Fruit fly (Drosophila melanogaster) whole organism, embryonic: ENCODE results near the gene AlaRS.

Experiments
- Ada2b ChIP-seq: fragments of 200-800 bp; sonication (Bioruptor generic); IDR thresholded peaks from 2 replicates; pipeline ENCODE4 v1.3.6; 2022; ENCODE audit warnings: missing biosample characterization, missing genetic modification characterization
- Adf1 ChIP-seq: fragments of 200-800 bp; sonication (Bioruptor generic); IDR thresholded peaks from 2 replicates; pipeline ENCODE4 v1.3.6; 2022; ENCODE audit warnings: missing biosample characterization, missing genetic modification characterization
- Antp ChIP-seq: fragments of 200-800 bp; sonication (Bioruptor generic); optimal IDR thresholded peaks from 3 replicates; lab custom pipeline; 2016; ENCODE audit warnings: missing biosample characterization, missing genetic modification characterization
- Atf3 ChIP-seq: fragments of 200-800 bp; sonication (Bioruptor generic); optimal IDR thresholded peaks from 3 replicates; lab custom pipeline; 2016; ENCODE audit warnings: missing biosample characterization, missing genetic modification characterization
- B-H2 ChIP-seq: fragments of 200-800 bp; sonication (Bioruptor generic); optimal IDR thresholded peaks from 2 replicates; lab custom pipeline; 2018; ENCODE audit warnings: missing biosample characterization, mild to moderate bottlenecking, missing genetic modification characterization
- BtbVII ChIP-seq: fragments of 200-800 bp; sonication (Bioruptor generic); optimal IDR thresholded peaks from 3 replicates; lab custom pipeline; 2017; ENCODE audit warnings: missing biosample characterization, mild to moderate bottlenecking, missing genetic modification characterization
- CG10431 ChIP-seq: fragments of 200-800 bp; sonication (Bioruptor generic); optimal IDR thresholded peaks from 3 replicates; lab custom pipeline; 2018; ENCODE audit warnings: missing biosample characterization, mild to moderate bottlenecking, missing genetic modification characterization
- CG12744 ChIP-seq: fragments of 200-800 bp; sonication (Bioruptor generic); optimal IDR thresholded peaks from 2 replicates; lab custom pipeline; 2016; ENCODE audit warnings: missing biosample characterization, missing genetic modification characterization
- CG13123 ChIP-seq: fragments of 200-800 bp; sonication (Bioruptor generic); optimal IDR thresholded peaks from 2 replicates; lab custom pipeline; 2016; ENCODE audit warnings: missing biosample characterization, missing genetic modification characterization
- CG13296 ChIP-seq: fragments of 200-800 bp; sonication (Bioruptor generic); optimal IDR thresholded peaks from 3 replicates; lab custom pipeline; 2018; ENCODE audit warnings: missing biosample characterization, mild to moderate bottlenecking, missing genetic modification characterization
- CG16813 ChIP-seq: fragments of 200-800 bp; sonication (Bioruptor generic); IDR thresholded peaks from 3 replicates; pipeline ENCODE4 v1.3.6; 2022; ENCODE audit warnings: missing biosample characterization, missing genetic modification characterization; ENCODE audit not compliant: partially characterized antibody
- CG18476 ChIP-seq: fragments of 200-800 bp; sonication (Bioruptor generic); optimal IDR thresholded peaks from 2 replicates; lab custom pipeline; 2016; ENCODE audit warnings: missing biosample characterization, mild to moderate bottlenecking, missing genetic modification characterization
- CG2116 ChIP-seq: fragments of 200-800 bp; sonication (Bioruptor generic); optimal IDR thresholded peaks from 3 replicates; lab custom pipeline; 2018; ENCODE audit warnings: missing biosample characterization, mild to moderate bottlenecking, missing genetic modification characterization
- CG2120 ChIP-seq: fragments of 200-800 bp; sonication (Bioruptor generic); optimal IDR thresholded peaks from 3 replicates; lab custom pipeline; 2016; ENCODE audit warnings: missing biosample characterization, missing genetic modification characterization
- CG2129 ChIP-seq: fragments of 200-800 bp; sonication (Bioruptor generic); IDR thresholded peaks from 2 replicates; pipeline ENCODE4 v1.3.6; 2022; ENCODE audit warnings: missing biosample characterization, missing genetic modification characterization; ENCODE audit not compliant: partially characterized antibody
- CG3065 ChIP-seq: fragments of 200-800 bp; sonication (Bioruptor generic); optimal IDR thresholded peaks from 2 replicates; lab custom pipeline; 2016; ENCODE audit warnings: missing biosample characterization, missing genetic modification characterization
- CG3281 ChIP-seq: fragments of 200-800 bp; sonication (Bioruptor generic); optimal IDR thresholded peaks from 3 replicates; lab custom pipeline; 2017; ENCODE audit warnings: missing biosample characterization, mild to moderate bottlenecking, missing genetic modification characterization
- CG33213 ChIP-seq: fragments of 200-800 bp; sonication (Bioruptor generic); optimal IDR thresholded peaks from 3 replicates; lab custom pipeline; 2016; ENCODE audit warnings: missing biosample characterization, missing genetic modification characterization
- CG4282 ChIP-seq: fragments of 200-800 bp; sonication (Bioruptor generic); optimal IDR thresholded peaks from 2 replicates; lab custom pipeline; 2016; ENCODE audit warnings: missing biosample characterization, missing genetic modification characterization
- CG4820 ChIP-seq: fragments of 200-800 bp; sonication (Bioruptor generic); optimal IDR thresholded peaks from 3 replicates; lab custom pipeline; 2016; ENCODE audit warnings: missing biosample characterization, missing genetic modification characterization
- CG5180 ChIP-seq: fragments of 200-800 bp; sonication (Bioruptor generic); optimal IDR thresholded peaks from 3 replicates; lab custom pipeline; 2017; ENCODE audit warnings: missing biosample characterization, missing genetic modification characterization, mild to moderate bottlenecking, moderate library complexity, missing genetic modification reagents
- CG6254 ChIP-seq: fragments of 200-800 bp; sonication (Bioruptor generic); optimal IDR thresholded peaks from 3 replicates; lab custom pipeline; 2017; ENCODE audit warnings: mild to moderate bottlenecking, missing biosample characterization, missing genetic modification reagents, missing genetic modification characterization
- CG6813 ChIP-seq: fragments of 200-800 bp; sonication (Bioruptor generic); optimal IDR thresholded peaks from 2 replicates; lab custom pipeline; 2017; ENCODE audit warnings: missing biosample characterization, missing genetic modification characterization, mild to moderate bottlenecking, moderate library complexity, missing genetic modification reagents
- CG8388 ChIP-seq: fragments of 200-800 bp; sonication (Bioruptor generic); optimal IDR thresholded peaks from 2 replicates; lab custom pipeline; 2019; ENCODE audit warnings: missing biosample characterization, mild to moderate bottlenecking, missing genetic modification characterization, moderate library complexity
- CG8765 ChIP-seq: fragments of 200-800 bp; sonication (Bioruptor generic); IDR thresholded peaks from 2 replicates; pipeline ENCODE4 v1.3.6; 2022; ENCODE audit warnings: missing biosample characterization, missing genetic modification characterization
- CG8924 ChIP-seq: fragments of 200-800 bp; optimal IDR thresholded peaks from 3 replicates; lab custom pipeline; 2019; ENCODE audit warnings: missing biosample characterization, mild to moderate bottlenecking, missing genetic modification characterization, moderate library complexity
- CG9727 ChIP-seq: fragments of 200-800 bp; sonication (Bioruptor generic); optimal IDR thresholded peaks from 3 replicates; lab custom pipeline; 2017; ENCODE audit warnings: missing biosample characterization, mild to moderate bottlenecking, missing genetic modification characterization
- D19B ChIP-seq: fragments of 200-800 bp; sonication (Bioruptor generic); optimal IDR thresholded peaks from 2 replicates; lab custom pipeline; 2017; ENCODE audit warnings: missing biosample characterization, mild to moderate bottlenecking, missing genetic modification characterization
- Dip3 ChIP-seq: fragments of 200-800 bp; sonication (Bioruptor generic); optimal IDR thresholded peaks from 3 replicates; lab custom pipeline; 2016; ENCODE audit warnings: missing biosample characterization, missing genetic modification characterization
- Fer1 ChIP-seq: fragments of 200-800 bp; sonication (Bioruptor generic); optimal IDR thresholded peaks from 2 replicates; lab custom pipeline; 2017; ENCODE audit warnings: missing biosample characterization, mild to moderate bottlenecking, missing genetic modification characterization
- HLHmδ ChIP-seq: fragments of 200-800 bp; sonication (Bioruptor generic); optimal IDR thresholded peaks from 2 replicates; lab custom pipeline; 2018; ENCODE audit warnings: missing biosample characterization, mild to moderate bottlenecking, missing genetic modification characterization, moderate library complexity
- Hand ChIP-seq: fragments of 200-800 bp; sonication (Bioruptor generic); optimal IDR thresholded peaks from 2 replicates; lab custom pipeline; 2017; ENCODE audit warnings: mild to moderate bottlenecking, missing biosample characterization, missing genetic modification reagents, missing genetic modification characterization
- Lhr ChIP-seq: fragments of 200-800 bp; sonication (Bioruptor generic); optimal IDR thresholded peaks from 3 replicates; lab custom pipeline; 2017; ENCODE audit warnings: mild to moderate bottlenecking, missing biosample characterization, missing genetic modification reagents, missing genetic modification characterization
- Opbp ChIP-seq: fragments of 200-800 bp; sonication (Bioruptor generic); IDR thresholded peaks from 3 replicates; pipeline ENCODE4 v1.3.6; 2022; ENCODE audit warnings: missing biosample characterization, missing genetic modification characterization; ENCODE audit not compliant: partially characterized antibody
- Rx ChIP-seq: fragments of 200-800 bp; sonication (Bioruptor generic); IDR thresholded peaks from 2 replicates; pipeline ENCODE4 v1.3.6; 2022; ENCODE audit warnings: missing biosample characterization, missing genetic modification characterization
- bigmax ChIP-seq: fragments of 200-800 bp; sonication (Bioruptor generic); optimal IDR thresholded peaks from 2 replicates; lab custom pipeline; 2018; ENCODE audit warnings: missing biosample characterization, mild to moderate bottlenecking, missing genetic modification characterization
- btn ChIP-seq: fragments of 200-800 bp; sonication (Bioruptor generic); optimal IDR thresholded peaks from 2 replicates; lab custom pipeline; 2016; ENCODE audit warnings: missing biosample characterization, missing genetic modification characterization
- mam ChIP-seq: fragments of 200-800 bp; sonication (Bioruptor generic); optimal IDR thresholded peaks from 3 replicates; lab custom pipeline; 2016; ENCODE audit warnings: missing biosample characterization, missing genetic modification characterization
- mirr ChIP-seq: fragments of 200-800 bp; sonication (Bioruptor generic); optimal IDR thresholded peaks from 3 replicates; lab custom pipeline; 2018; ENCODE audit warnings: missing biosample characterization, mild to moderate bottlenecking, missing genetic modification characterization
- pan ChIP-seq, 4 experiments: fragments of >200 bp in 3 of 4; fragments of 200-800 bp in 1 of 4; sonication (Bioruptor generic) in 1 of 4; optimal IDR thresholded peaks in 3 of 4; IDR thresholded peaks in 1 of 4; 2 replicates each; pipeline versions ENCODE4 v1.3.6 to Lab custom; 2017 to 2022; ENCODE audit warnings: missing biosample characterization in 2 of 4, missing genetic modification characterization in 2 of 4, mixed read lengths in 1 of 4
- pfk ChIP-seq: fragments of 200-800 bp; sonication (Bioruptor generic); optimal IDR thresholded peaks from 2 replicates; lab custom pipeline; 2018; ENCODE audit warnings: missing biosample characterization, mild to moderate bottlenecking, missing genetic modification characterization, moderate library complexity
- stwl ChIP-seq: fragments of 200-800 bp; sonication (Bioruptor generic); optimal IDR thresholded peaks from 3 replicates; lab custom pipeline; 2018; ENCODE audit warnings: missing biosample characterization, mild to moderate bottlenecking, missing genetic modification characterization, moderate library complexity
- tgo ChIP-seq: fragments of 200-800 bp; sonication (Bioruptor generic); IDR thresholded peaks from 3 replicates; pipeline ENCODE4 v1.3.6; 2022; ENCODE audit warnings: missing biosample characterization, missing genetic modification characterization
- tin ChIP-seq: fragments of 200-800 bp; sonication (Bioruptor generic); optimal IDR thresholded peaks from 3 replicates; lab custom pipeline; 2016; ENCODE audit warnings: missing biosample characterization, missing genetic modification characterization

AlaRS gene

DNA sequence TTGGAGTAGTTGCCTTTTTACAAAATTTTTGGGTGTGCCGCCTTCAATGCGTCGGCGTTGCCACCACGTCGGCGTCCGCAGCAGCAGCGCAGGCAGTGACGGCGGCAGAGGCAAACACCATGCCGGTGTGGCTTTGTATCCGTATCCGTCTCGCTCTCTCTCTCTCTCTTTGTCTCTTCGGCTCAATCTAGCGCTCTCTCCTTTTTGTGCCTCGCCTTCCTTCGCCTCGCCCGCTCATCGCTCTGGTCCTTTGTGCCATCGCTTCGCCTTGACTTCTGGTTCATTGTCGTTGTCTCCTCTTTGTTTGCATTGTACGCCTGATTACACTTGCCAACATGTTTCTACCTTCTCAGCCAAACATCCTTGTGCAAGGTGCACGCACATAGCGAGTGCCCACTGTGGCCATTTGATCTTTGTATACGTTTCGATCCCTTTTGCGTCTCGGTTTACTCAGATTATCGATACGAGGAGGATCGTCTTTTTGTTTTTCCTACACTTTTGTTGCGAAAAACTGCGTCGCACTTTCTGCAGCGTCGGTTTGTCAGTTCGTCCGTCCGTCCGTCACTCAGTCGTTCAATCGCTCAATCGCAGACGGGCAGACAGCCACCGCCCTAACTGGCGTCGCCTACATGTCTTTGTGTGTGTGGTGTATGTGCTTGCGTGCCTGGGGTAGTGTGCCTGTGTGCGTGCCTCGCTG is 34.9 kb upstream of the AlaRS start (continued):
- TF ChIP-seq Adf1 (GFP tag; lab: Robert Waterston, UW) (peak; percentile 98), stwl (peak; percentile 6), Atf3 (GFP tag; lab: Kevin White, UChicago) (no peak), CG10431 (GFP tag; lab: Kevin White, UChicago) (no peak), mirr (GFP tag; lab: Kevin White, UChicago) (no peak)

DNA sequence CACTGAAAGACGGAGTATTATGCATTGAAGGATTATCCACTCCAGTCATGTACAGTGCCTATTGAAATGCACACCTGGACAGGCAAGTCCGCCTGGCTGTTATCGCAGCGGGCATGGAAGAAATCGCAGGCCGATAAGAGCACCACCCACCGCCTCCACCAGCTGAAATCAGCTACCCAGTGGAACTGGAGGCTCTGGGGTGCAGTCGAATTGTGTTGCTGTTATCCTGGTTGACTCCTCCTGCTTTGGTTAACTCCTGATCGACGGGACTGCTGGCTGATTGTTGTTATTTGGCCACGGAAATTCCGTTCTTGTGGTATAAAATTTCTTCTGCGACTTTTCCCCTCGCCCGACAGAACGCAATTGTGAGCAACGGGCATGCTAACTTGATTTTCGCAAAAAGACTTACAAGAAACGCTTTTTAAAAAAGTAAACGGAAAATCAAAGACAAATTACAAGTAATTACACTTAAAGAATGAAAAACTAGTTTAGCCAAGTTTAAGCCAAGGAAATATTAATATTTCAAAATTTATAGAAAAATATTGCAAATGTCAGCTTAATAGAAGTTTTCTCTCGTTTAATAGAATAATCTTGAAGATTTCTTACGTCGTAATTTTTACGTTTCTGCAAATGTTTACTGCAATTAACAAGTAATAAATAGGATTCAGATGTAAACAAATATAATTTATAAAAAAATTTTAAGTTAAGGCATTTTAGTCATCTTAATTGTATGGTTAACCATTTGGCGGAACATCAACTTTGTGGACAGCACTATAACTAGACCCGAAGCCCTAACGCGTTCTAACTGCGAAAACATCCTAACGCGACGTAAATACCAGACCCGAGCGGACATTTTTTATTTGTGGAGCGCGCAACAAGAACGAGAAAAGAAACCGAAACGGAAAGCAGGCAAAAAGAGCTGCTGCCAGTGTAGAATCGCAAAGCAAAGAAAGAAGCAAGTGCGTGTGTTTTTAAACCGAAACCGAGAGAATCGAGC is 33.6 kb upstream of the AlaRS start, which contains the start of the genes CG13398 and Akap200:
CG13398 (minus strand) TSS at position 370 of the 997 bp plus-strand sequence.
Akap200 (plus strand) TSS at position 804 of the 997 bp plus-strand sequence.
- TF ChIP-seq HLHmδ (GFP tag; lab: Kevin White, UChicago) (peak; percentile 67), CG6813 (GFP tag; lab: Kevin White, UChicago) (no peak), tin (GFP tag; lab: Kevin White, UChicago) (no peak), CG2129 (GFP tag; lab: Robert Waterston, UW) (no peak), CG4820 (GFP tag; lab: Kevin White, UChicago) (no peak), CG3281 (GFP tag; lab: Kevin White, UChicago) (no peak), CG6254 (GFP tag; lab: Kevin White, UChicago) (no peak), CG33213 (GFP tag; lab: Kevin White, UChicago) (no peak), CG2120 (GFP tag; lab: Kevin White, UChicago) (peak; percentile 48), Lhr (GFP tag; lab: Kevin White, UChicago) (peak; percentile 8), CG18476 (peak; percentile 44), CG13296 (GFP tag; lab: Kevin White, UChicago) (no peak), pan (optimal IDR thresholded peaks at IDR 0.05; lab: Kevin White, UChicago) (no peak), pan (GFP tag; optimal IDR thresholded peaks at IDR 0.05 in 1 of 2, IDR thresholded peaks at IDR 0.05 in 1 of 2) (peak in 1 of 2 experiments; percentile 16), Rx (GFP tag; lab: Robert Waterston, UW) (no peak), tgo (GFP tag; lab: Robert Waterston, UW) (no peak), Hand (GFP tag; lab: Kevin White, UChicago) (no peak), CG8924 (tag; lab: Kevin White, UChicago) (peak; percentile 46), mam (no peak), CG3065 (GFP tag; lab: Kevin White, UChicago) (no peak), Fer1 (GFP tag; lab: Kevin White, UChicago) (no peak), BtbVII (GFP tag; lab: Kevin White, UChicago) (no peak), CG12744 (no peak), btn (GFP tag; lab: Kevin White, UChicago) (no peak), CG16813 (GFP tag; lab: Robert Waterston, UW) (no peak), CG5180 (GFP tag; lab: Kevin White, UChicago) (no peak), Dip3 (no peak), B-H2 (GFP tag; lab: Kevin White, UChicago) (peak; percentile 29), CG9727 (peak; percentile 38), Opbp (peak; percentile 43; the same call in 1 of the 3 replicates), CG8388 (no peak), bigmax (GFP tag; lab: Kevin White, UChicago) (no peak), Antp (no peak), D19B (GFP tag; lab: Kevin White, UChicago) (no peak), pfk (GFP tag; lab: Kevin White, UChicago) (no peak), CG4282 (GFP tag; lab: Kevin White, UChicago) (no peak), Ada2b (GFP tag; lab: Robert Waterston, UW) (no peak), CG2116 (GFP tag; lab: Kevin White, UChicago) (peak; percentile 27), CG8765 (GFP tag; lab: Robert Waterston, UW) (no peak), CG13123 (no peak)
